Worm (Caenorhabditis elegans) whole organism, L4/young adult: ENCODE results near the gene F13A2.9.

Experiments
- dao-5 ChIP-seq: sonication (generic microtip); optimal IDR thresholded peaks from 2 replicates; lab custom pipeline; 2016; ENCODE audit warnings: missing genotype, missing genetic modification characterization, moderate library complexity, missing compliant biosample characterization
- him-1 ChIP-seq: sonication (generic microtip); optimal IDR thresholded peaks from 2 replicates; lab custom pipeline; 2016; ENCODE audit warnings: missing genotype, missing genetic modification reagents, missing genetic modification characterization, missing compliant biosample characterization

- TF ChIP-seq him-1 (tag; lab: Kevin White, UChicago) (no peak), dao-5 (tag; lab: Kevin White, UChicago) (no peak)
These were observed 16.8 kb downstream of the F13A2.9 start for ce11 chrV:4370515-4370914.
